Fruit fly (Drosophila melanogaster) S2 (cell line): Measurements from ENCODE around the gene Svil.

Source experiments
- CG8478 ChIP-seq: fragments of >200 bp; optimal IDR thresholded peaks from 2 replicates; lab custom pipeline; 2018
- CTCF ChIP-seq, 2 experiments: fragments of >200 bp; optimal IDR thresholded peaks; 2 replicates each; lab custom pipeline; 2018

- no peak for TF ChIP-seq CTCF (optimal IDR thresholded peaks at IDR 0.05; lab: Kevin White, UChicago)
- no peak for TF ChIP-seq CG8478 (lab: Kevin White, UChicago)
Observed at dm6 chr3L:2431340-2431739, 53.9 kb downstream of the Svil start.
